Fruit fly (Drosophila melanogaster) Kc167 (cell line): Measurements from ENCODE around the gene CG12057.

Experiments
- h ChIP-seq: fragments of >200 bp; optimal IDR thresholded peaks from 3 replicates; lab custom pipeline; 2018; ENCODE audit warnings: missing external identifiers
- ttk ChIP-seq: sonication (Bioruptor generic); optimal IDR thresholded peaks from 2 replicates; lab custom pipeline; 2017; ENCODE audit warnings: missing external identifiers

DNA sequence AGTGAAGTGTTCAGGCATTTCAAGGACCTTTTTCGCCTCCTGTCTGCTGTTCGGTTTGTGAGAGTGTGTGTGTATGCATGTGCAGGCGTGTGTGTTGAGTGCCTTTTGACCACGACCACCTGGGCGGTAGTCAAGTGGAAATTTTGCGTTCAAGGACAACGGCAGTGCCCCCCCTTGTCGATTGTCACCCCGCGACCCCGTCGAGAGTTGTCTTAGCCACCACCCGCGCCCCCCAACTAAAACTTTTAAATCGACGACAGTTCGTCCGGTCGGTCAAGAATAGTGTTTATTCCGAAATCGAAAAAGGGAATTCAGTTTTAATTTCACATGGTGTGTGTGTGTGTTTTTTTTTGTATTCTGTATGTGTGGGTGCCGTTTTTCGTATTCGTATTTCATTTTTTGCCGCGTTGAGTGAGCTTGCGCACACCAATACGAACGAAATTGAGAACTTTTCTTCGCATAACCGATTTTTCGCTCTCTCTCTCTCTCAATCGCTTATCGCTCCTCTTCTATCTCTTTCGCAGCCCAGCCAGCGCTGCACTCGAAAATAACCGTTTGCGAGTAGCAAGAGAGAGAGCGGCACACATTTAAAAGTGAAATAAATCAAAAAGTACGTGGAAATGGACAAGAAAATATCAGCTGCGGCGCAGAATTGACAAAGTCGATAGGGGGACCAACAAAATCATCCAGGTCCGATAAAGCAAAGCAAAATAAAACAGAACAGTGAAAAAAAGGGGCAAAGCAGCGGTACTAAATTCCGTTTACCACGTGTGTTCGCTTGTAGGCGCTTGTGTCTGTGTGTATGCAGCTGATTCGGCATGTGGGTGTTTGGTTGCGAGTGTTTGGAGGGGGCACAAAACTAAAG lies 27.6 kb upstream of the CG12057 start:
- TF ChIP-seq h (lab: Kevin White, UChicago) (no peak), ttk (lab: Kevin White, UChicago) (no peak)
